Fruit fly (Drosophila melanogaster) whole organism, embryonic: ENCODE measurements around the gene drongo.

Source experiments
- ATbp ChIP-seq: fragments of 200-800 bp; sonication (Bioruptor generic); optimal IDR thresholded peaks from 2 replicates; lab custom pipeline; 2017; ENCODE audit warnings: missing biosample characterization, mild to moderate bottlenecking, missing genetic modification characterization, missing genetic modification reagents
- Asciz ChIP-seq: fragments of 200-800 bp; sonication (Bioruptor generic); optimal IDR thresholded peaks from 2 replicates; lab custom pipeline; 2017; ENCODE audit warnings: missing biosample characterization, mild to moderate bottlenecking, missing genetic modification characterization, missing genetic modification reagents
- Awh ChIP-seq: fragments of 200-800 bp; sonication (Bioruptor generic); IDR thresholded peaks from 2 replicates; pipeline ENCODE4, ENCODE4 v1.3.6; 2022; ENCODE audit warnings: missing biosample characterization, missing genetic modification characterization
- CG11456 ChIP-seq: fragments of 200-800 bp; sonication (Bioruptor generic); IDR thresholded peaks from 3 replicates; pipeline ENCODE4 v1.3.6; 2022; ENCODE audit warnings: missing biosample characterization, missing genetic modification characterization
- CG15269 ChIP-seq: fragments of 200-800 bp; sonication (Bioruptor generic); optimal IDR thresholded peaks from 2 replicates; lab custom pipeline; 2018; ENCODE audit warnings: missing biosample characterization, mild to moderate bottlenecking, missing genetic modification characterization, moderate library complexity
- CG1603 ChIP-seq: fragments of 200-800 bp; sonication (Bioruptor generic); optimal IDR thresholded peaks from 2 replicates; lab custom pipeline; 2019; ENCODE audit warnings: missing biosample characterization, mild to moderate bottlenecking, missing genetic modification characterization, moderate library complexity
- CG17361 ChIP-seq: fragments of 200-800 bp; sonication (Bioruptor generic); IDR thresholded peaks from 3 replicates; pipeline ENCODE4 v1.3.6; 2022; ENCODE audit warnings: missing biosample characterization, missing genetic modification characterization
- CG17385 ChIP-seq: fragments of 200-800 bp; sonication (Bioruptor generic); optimal IDR thresholded peaks from 3 replicates; lab custom pipeline; 2018; ENCODE audit warnings: missing biosample characterization, mild to moderate bottlenecking, missing genetic modification characterization
- CG17802 ChIP-seq: fragments of 200-800 bp; sonication (Bioruptor generic); optimal IDR thresholded peaks from 2 replicates; lab custom pipeline; 2018; ENCODE audit warnings: missing biosample characterization, mild to moderate bottlenecking, missing genetic modification characterization, moderate library complexity
- CG18262 ChIP-seq: fragments of 200-800 bp; optimal IDR thresholded peaks from 3 replicates; lab custom pipeline; 2019; ENCODE audit warnings: missing biosample characterization, mild to moderate bottlenecking, missing genetic modification characterization, moderate library complexity
- CG2120 ChIP-seq: fragments of 200-800 bp; sonication (Bioruptor generic); optimal IDR thresholded peaks from 3 replicates; lab custom pipeline; 2016; ENCODE audit warnings: missing biosample characterization, missing genetic modification characterization
- CG32767 ChIP-seq: fragments of 200-800 bp; sonication (Bioruptor generic); IDR thresholded peaks from 2 replicates; pipeline ENCODE4 v1.3.6; 2022; ENCODE audit warnings: missing biosample characterization, missing genetic modification characterization
- CG43689 ChIP-seq: fragments of 200-800 bp; sonication (Bioruptor generic); IDR thresholded peaks from 2 replicates; pipeline ENCODE4 v1.3.6; 2022; ENCODE audit warnings: missing biosample characterization, missing genetic modification characterization
- CG4854 ChIP-seq: fragments of 200-800 bp; sonication (Bioruptor generic); optimal IDR thresholded peaks from 2 replicates; lab custom pipeline; 2016; ENCODE audit warnings: missing biosample characterization, missing genetic modification characterization, inconsistent platforms
- CG7271 ChIP-seq: fragments of 200-800 bp; sonication (Bioruptor generic); optimal IDR thresholded peaks from 2 replicates; lab custom pipeline; 2018; ENCODE audit warnings: missing biosample characterization, mild to moderate bottlenecking, missing genetic modification characterization, moderate library complexity
- CG7987 ChIP-seq: fragments of 200-800 bp; sonication (Bioruptor generic); optimal IDR thresholded peaks from 2 replicates; lab custom pipeline; 2018; ENCODE audit warnings: missing biosample characterization, mild to moderate bottlenecking, missing genetic modification characterization, moderate library complexity
- CG9437 ChIP-seq: fragments of 200-800 bp; sonication (Bioruptor generic); optimal IDR thresholded peaks from 2 replicates; lab custom pipeline; 2018; ENCODE audit warnings: missing biosample characterization, mild to moderate bottlenecking, missing genetic modification characterization
- CG9817 ChIP-seq: fragments of 200-800 bp; sonication (Bioruptor generic); optimal IDR thresholded peaks from 2 replicates; lab custom pipeline; 2018; ENCODE audit warnings: missing biosample characterization, mild to moderate bottlenecking, missing genetic modification characterization, moderate library complexity
- H15 ChIP-seq: fragments of 200-800 bp; sonication (Bioruptor generic); IDR thresholded peaks from 3 replicates; pipeline ENCODE4 v1.3.6; 2022; ENCODE audit warnings: missing biosample characterization, missing genetic modification characterization
- HLH3B ChIP-seq: fragments of 200-800 bp; sonication (Bioruptor generic); IDR thresholded peaks from 2 replicates; pipeline ENCODE4 v1.3.6; 2022; ENCODE audit warnings: missing biosample characterization, missing genetic modification characterization
- Hmr ChIP-seq: fragments of 200-800 bp; sonication (Bioruptor generic); optimal IDR thresholded peaks from 3 replicates; lab custom pipeline; 2017; ENCODE audit warnings: mild to moderate bottlenecking, missing biosample characterization, missing genetic modification reagents, missing genetic modification characterization
- Hr51 ChIP-seq, 2 experiments: fragments of 200-800 bp; sonication (Bioruptor generic); optimal IDR thresholded peaks; 2 replicates in 1 of 2; 3 replicates in 1 of 2; lab custom pipeline; 2016 to 2018; ENCODE audit warnings: missing biosample characterization in 2 of 2, missing genetic modification characterization in 2 of 2, mild to moderate bottlenecking in 1 of 2, moderate library complexity in 1 of 2
- Hr78 ChIP-seq, 2 experiments: fragments of 200-800 bp in 1 of 2; fragments of >200 bp in 1 of 2; sonication (Bioruptor generic) in 1 of 2; optimal IDR thresholded peaks; 2 replicates each; lab custom pipeline; 2017 to 2019; ENCODE audit warnings: missing biosample characterization in 2 of 2, missing genetic modification characterization in 2 of 2, mild to moderate bottlenecking in 1 of 2, moderate library complexity in 1 of 2
- Jarid2 ChIP-seq: fragments of 200-800 bp; sonication (Bioruptor generic); optimal IDR thresholded peaks from 3 replicates; lab custom pipeline; 2017; ENCODE audit warnings: mild to moderate bottlenecking, missing biosample characterization, missing genetic modification reagents, missing genetic modification characterization
- Mrtf ChIP-seq: fragments of 200-800 bp; sonication (Bioruptor generic); IDR thresholded peaks from 3 replicates; pipeline ENCODE4 v1.3.6; 2022; ENCODE audit warnings: missing biosample characterization, missing genetic modification characterization
- PHDP ChIP-seq: fragments of 200-800 bp; sonication (Bioruptor generic); optimal IDR thresholded peaks from 3 replicates; lab custom pipeline; 2018; ENCODE audit warnings: missing biosample characterization, mild to moderate bottlenecking, missing genetic modification characterization, moderate library complexity
- Six4 ChIP-seq: fragments of 200-800 bp; sonication (Bioruptor generic); optimal IDR thresholded peaks from 2 replicates; lab custom pipeline; 2016; ENCODE audit warnings: missing biosample characterization, missing genetic modification characterization
- Xrp1 ChIP-seq: fragments of 200-800 bp; sonication (Bioruptor generic); IDR thresholded peaks from 2 replicates; pipeline ENCODE4 v1.3.6; 2022; ENCODE audit warnings: missing biosample characterization, missing genetic modification characterization
- chif ChIP-seq, 2 experiments: fragments of 200-800 bp; sonication (Bioruptor generic); optimal IDR thresholded peaks; 3 replicates each; lab custom pipeline; 2016; ENCODE audit warnings: missing biosample characterization in 2 of 2, missing genetic modification characterization in 2 of 2
- chn ChIP-seq: fragments of 200-800 bp; sonication (Bioruptor generic); optimal IDR thresholded peaks from 2 replicates; lab custom pipeline; 2016; ENCODE audit warnings: missing biosample characterization, missing genetic modification characterization
- da ChIP-seq: fragments of 200-800 bp; sonication (Bioruptor generic); optimal IDR thresholded peaks from 2 replicates; lab custom pipeline; 2016; ENCODE audit warnings: missing biosample characterization, missing genetic modification characterization
- dm ChIP-seq: fragments of 200-800 bp; sonication (Bioruptor generic); optimal IDR thresholded peaks from 3 replicates; lab custom pipeline; 2016; ENCODE audit warnings: missing biosample characterization, missing genetic modification characterization
- dmrt99B ChIP-seq: fragments of 200-800 bp; sonication (Bioruptor generic); optimal IDR thresholded peaks from 2 replicates; lab custom pipeline; 2018; ENCODE audit warnings: missing biosample characterization, mild to moderate bottlenecking, missing genetic modification characterization, moderate library complexity
- gcm ChIP-seq: fragments of 200-800 bp; sonication (Bioruptor generic); optimal IDR thresholded peaks from 2 replicates; lab custom pipeline; 2019; ENCODE audit warnings: missing biosample characterization, mild to moderate bottlenecking, missing genetic modification characterization, moderate library complexity
- her ChIP-seq: fragments of 200-800 bp; sonication (Bioruptor generic); optimal IDR thresholded peaks from 2 replicates; lab custom pipeline; 2016; ENCODE audit warnings: missing biosample characterization, missing genetic modification characterization
- kni ChIP-seq: fragments of 200-800 bp; sonication (Bioruptor generic); optimal IDR thresholded peaks from 3 replicates; lab custom pipeline; 2017; ENCODE audit warnings: mild to moderate bottlenecking, missing biosample characterization, missing genetic modification reagents, missing genetic modification characterization
- lab ChIP-seq: fragments of 200-800 bp; sonication (Bioruptor generic); optimal IDR thresholded peaks from 3 replicates; lab custom pipeline; 2017; ENCODE audit warnings: missing biosample characterization, missing genetic modification characterization, mild to moderate bottlenecking, moderate library complexity, missing genetic modification reagents
- oc ChIP-seq: fragments of 200-800 bp; sonication (Bioruptor generic); optimal IDR thresholded peaks from 2 replicates; lab custom pipeline; 2018; ENCODE audit warnings: missing biosample characterization, mild to moderate bottlenecking, missing genetic modification characterization, moderate library complexity
- onecut ChIP-seq: fragments of 200-800 bp; sonication (Bioruptor generic); IDR thresholded peaks from 2 replicates; pipeline ENCODE4 v1.3.6; 2022; ENCODE audit warnings: missing biosample characterization, missing genetic modification characterization
- pros ChIP-seq: fragments of 200-800 bp; sonication (Bioruptor generic); optimal IDR thresholded peaks from 3 replicates; lab custom pipeline; 2019; ENCODE audit warnings: missing biosample characterization, mild to moderate bottlenecking, missing genetic modification characterization, moderate library complexity
- ranshi ChIP-seq: fragments of 200-800 bp; sonication (Bioruptor generic); IDR thresholded peaks from 2 replicates; pipeline ENCODE4 v1.3.6; 2022; ENCODE audit warnings: missing biosample characterization, missing genetic modification characterization
- repo ChIP-seq: fragments of 200-800 bp; sonication (Bioruptor generic); optimal IDR thresholded peaks from 2 replicates; lab custom pipeline; 2016; ENCODE audit warnings: missing biosample characterization, missing genetic modification characterization
- salm ChIP-seq: fragments of 200-800 bp; sonication (Bioruptor generic); optimal IDR thresholded peaks from 2 replicates; lab custom pipeline; 2018; ENCODE audit warnings: missing biosample characterization, mild to moderate bottlenecking, missing genetic modification characterization
- sim ChIP-seq: fragments of 200-800 bp; sonication (Bioruptor generic); IDR thresholded peaks from 2 replicates; pipeline ENCODE4 v1.3.6; 2022; ENCODE audit warnings: missing biosample characterization, missing genetic modification characterization
- tio ChIP-seq: fragments of 200-800 bp; sonication (Bioruptor generic); optimal IDR thresholded peaks from 2 replicates; lab custom pipeline; 2017; ENCODE audit warnings: missing biosample characterization, missing genetic modification characterization, inconsistent platforms
- vvl ChIP-seq: fragments of 200-800 bp; sonication (Bioruptor generic); IDR thresholded peaks from 2 replicates; pipeline ENCODE4 v1.3.6; 2022; ENCODE audit warnings: missing biosample characterization, missing genetic modification characterization

drongo gene

DNA sequence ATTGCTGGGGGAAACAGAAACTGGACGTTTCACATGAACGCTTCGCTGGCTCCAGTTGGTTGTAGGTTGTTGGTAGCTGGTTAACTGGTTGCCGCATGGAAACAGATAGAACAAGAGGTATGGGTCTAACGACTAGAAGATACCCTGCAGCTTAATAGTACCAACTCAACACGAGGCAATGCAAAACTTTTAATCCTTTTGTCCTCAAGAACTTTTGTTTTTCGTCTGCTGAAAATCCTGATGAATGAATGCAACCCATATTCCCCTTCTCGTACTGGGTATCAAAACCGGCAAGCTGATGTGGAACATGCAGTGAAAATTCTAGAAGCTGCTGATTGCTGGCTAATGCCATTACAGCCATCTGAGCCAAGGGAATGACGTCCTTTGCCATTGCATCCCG, 12.9 kb downstream of the drongo start (continued):
- peak; percentile 40 for TF ChIP-seq CG9817 (tag; lab: Kevin White, UChicago)
- 0 out of 3 replicates have a peak, but pooled peaks have one; percentile 37 for TF ChIP-seq CG11456 (GFP tag; lab: Robert Waterston, UW)
- TF ChIP-seq CG2120 (GFP tag; lab: Kevin White, UChicago) = peak; percentile 59
- TF ChIP-seq tio (GFP tag; lab: Kevin White, UChicago) = peak; percentile 29

DNA sequence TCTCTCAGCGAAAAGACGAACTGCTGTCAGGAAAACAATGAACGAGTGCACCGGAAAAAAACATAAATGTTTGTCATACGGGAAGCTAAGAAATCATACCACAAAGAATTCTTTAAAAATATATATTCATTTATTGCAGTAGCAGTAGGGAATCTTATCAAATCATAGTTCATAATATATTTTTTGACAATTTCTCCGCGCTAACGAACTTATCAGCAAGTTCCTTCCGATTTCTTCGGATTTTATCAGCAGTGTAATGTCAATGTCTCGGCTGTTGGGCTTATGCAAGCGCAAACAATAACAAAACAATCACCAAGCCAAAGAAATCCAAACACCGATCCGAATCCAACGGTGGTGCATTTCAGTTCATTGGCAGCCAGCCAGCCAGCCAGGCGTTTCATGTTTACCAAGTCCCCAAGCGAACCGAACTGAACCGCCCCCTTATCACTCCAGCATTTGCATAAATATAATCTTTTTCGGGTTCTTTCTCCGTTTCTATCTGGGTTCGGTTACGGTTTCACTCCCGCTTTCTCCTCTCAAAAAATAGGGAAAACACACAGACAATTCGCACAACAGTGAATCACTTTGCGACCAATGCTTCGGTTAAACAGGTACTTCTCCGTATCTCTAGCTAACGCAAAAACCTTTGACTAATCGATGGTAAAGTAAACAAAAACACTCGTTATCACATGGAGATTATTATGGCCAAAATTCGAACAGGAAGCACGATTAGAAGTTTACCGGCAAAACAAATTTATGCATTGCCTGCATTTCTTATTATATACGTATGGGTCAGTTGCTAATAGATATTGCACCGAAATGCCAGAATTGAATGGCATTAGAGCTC, 23.1 kb downstream of the drongo start:
- TF ChIP-seq CG17385 (GFP tag; lab: Kevin White, UChicago) = peak; percentile 48
- TF ChIP-seq gcm (GFP tag; lab: Kevin White, UChicago) = peak; percentile 46
- peak; percentile 15 for TF ChIP-seq kni
- no peak for TF ChIP-seq Hr51 (GFP tag; optimal IDR thresholded peaks at IDR 0.05; lab: Kevin White, UChicago)
- no peak for TF ChIP-seq onecut
- TF ChIP-seq ranshi = no peak
- TF ChIP-seq lab (GFP tag; lab: Kevin White, UChicago) = no peak
- TF ChIP-seq dm (GFP tag; lab: Kevin White, UChicago) = no peak
- TF ChIP-seq vvl (GFP tag; lab: Robert Waterston, UW) = peak; percentile 31; the same call in 1 of the 2 replicates
- TF ChIP-seq CG17802 (tag; lab: Kevin White, UChicago) = peak; percentile 16
- TF ChIP-seq Jarid2 = no peak
- peak; percentile 84 for TF ChIP-seq ATbp (GFP tag; lab: Kevin White, UChicago)
- TF ChIP-seq CG43689 (GFP tag; lab: Robert Waterston, UW) = 0 out of 2 replicates have a peak, but pooled peaks have one; percentile 25
- TF ChIP-seq Hmr (GFP tag; lab: Kevin White, UChicago) = no peak
- TF ChIP-seq CG18262 (tag; lab: Kevin White, UChicago) = peak; percentile 66
- peak; percentile 57 for TF ChIP-seq oc
- TF ChIP-seq repo (GFP tag; lab: Kevin White, UChicago) = no peak
- TF ChIP-seq CG4854 (GFP tag; lab: Kevin White, UChicago) = peak; percentile 10
- TF ChIP-seq PHDP (tag; lab: Kevin White, UChicago) = peak; percentile 71
- peak; percentile 17 for TF ChIP-seq pros (GFP tag; lab: Kevin White, UChicago)
- TF ChIP-seq Six4 (GFP tag; lab: Kevin White, UChicago) = peak; percentile 7
- peak; percentile 29 for TF ChIP-seq CG9437
- peak; percentile 44 for TF ChIP-seq salm (tag; lab: Kevin White, UChicago)
- peak; percentile 54 for TF ChIP-seq Asciz
- TF ChIP-seq CG7987 = no peak
- TF ChIP-seq CG15269 (tag; lab: Kevin White, UChicago) = peak; percentile 39
- TF ChIP-seq CG1603 (tag; lab: Kevin White, UChicago) = peak; percentile 72
- TF ChIP-seq sim (GFP tag; lab: Robert Waterston, UW) = no peak
- peak; percentile 70 for TF ChIP-seq dmrt99B (tag; lab: Kevin White, UChicago)
- TF ChIP-seq Mrtf (GFP tag; lab: Robert Waterston, UW) = no peak
- peak; percentile 27; the same call in 1 of the 2 replicates for TF ChIP-seq CG32767 (GFP tag; lab: Robert Waterston, UW)
- peak; percentile 56; the same call in 2 of the 3 replicates for TF ChIP-seq CG17361 (GFP tag; lab: Robert Waterston, UW)
- peak in 1 of 2 experiments; percentile 68 for TF ChIP-seq Hr78 (GFP tag; optimal IDR thresholded peaks at IDR 0.05; lab: Kevin White, UChicago)
- TF ChIP-seq her (GFP tag; lab: Kevin White, UChicago) = no peak
- no peak for TF ChIP-seq chn (GFP tag; lab: Kevin White, UChicago)
- 0 out of 3 replicates have a peak, but pooled peaks have one; percentile 14 for TF ChIP-seq H15 (GFP tag; lab: Robert Waterston, UW)
- 0 out of 2 replicates have a peak, but pooled peaks have one; percentile 22 for TF ChIP-seq HLH3B (GFP tag; lab: Robert Waterston, UW)
- no peak for TF ChIP-seq da (GFP tag; lab: Kevin White, UChicago)
- TF ChIP-seq Xrp1 = peak; percentile 60; the same call in 1 of the 2 replicates
- peak; percentile 7 to 34 for TF ChIP-seq chif (GFP tag; optimal IDR thresholded peaks at IDR 0.05; lab: Kevin White, UChicago)
- TF ChIP-seq CG7271 (tag; lab: Kevin White, UChicago) = no peak
- 0 out of 2 replicates have a peak, but pooled peaks have one; percentile 23 for TF ChIP-seq Awh (GFP tag; lab: Robert Waterston, UW)
